Fruit fly (Drosophila melanogaster) whole organism, embryonic: ENCODE data around the gene Mlc1.

Experiments
- ATbp ChIP-seq: fragments of 200-800 bp; sonication (Bioruptor generic); optimal IDR thresholded peaks from 2 replicates; lab custom pipeline; 2017; ENCODE audit warnings: missing biosample characterization, mild to moderate bottlenecking, missing genetic modification characterization, missing genetic modification reagents
- B-H1 ChIP-seq: fragments of 200-800 bp; sonication (Bioruptor generic); IDR thresholded peaks from 3 replicates; pipeline ENCODE4 v1.3.6; 2022; ENCODE audit warnings: missing biosample characterization, missing genetic modification characterization
- CG10431 ChIP-seq: fragments of 200-800 bp; sonication (Bioruptor generic); optimal IDR thresholded peaks from 3 replicates; lab custom pipeline; 2018; ENCODE audit warnings: missing biosample characterization, mild to moderate bottlenecking, missing genetic modification characterization
- CG11696 ChIP-seq: fragments of 200-800 bp; sonication (Bioruptor generic); IDR thresholded peaks from 2 replicates; pipeline ENCODE4 v1.3.6; 2022; ENCODE audit warnings: missing biosample characterization, missing genetic modification characterization
- CG12104 ChIP-seq: fragments of 200-800 bp; sonication (Bioruptor generic); optimal IDR thresholded peaks from 3 replicates; lab custom pipeline; 2016; ENCODE audit warnings: missing biosample characterization, missing genetic modification characterization
- CG14441 ChIP-seq: fragments of 200-800 bp; sonication (Bioruptor generic); IDR thresholded peaks from 2 replicates; pipeline ENCODE4 v1.3.6; 2022; ENCODE audit warnings: missing biosample characterization, missing genetic modification characterization
- CG17385 ChIP-seq: fragments of 200-800 bp; sonication (Bioruptor generic); optimal IDR thresholded peaks from 3 replicates; lab custom pipeline; 2018; ENCODE audit warnings: missing biosample characterization, mild to moderate bottlenecking, missing genetic modification characterization
- CG17568 ChIP-seq: fragments of 200-800 bp; sonication (Bioruptor generic); optimal IDR thresholded peaks from 2 replicates; lab custom pipeline; 2018; ENCODE audit warnings: missing biosample characterization, mild to moderate bottlenecking, missing genetic modification characterization, moderate library complexity
- CG2678 ChIP-seq: fragments of 200-800 bp; sonication (Bioruptor generic); optimal IDR thresholded peaks from 3 replicates; lab custom pipeline; 2019; ENCODE audit warnings: missing biosample characterization, mild to moderate bottlenecking, missing genetic modification characterization, moderate library complexity
- CG4854 ChIP-seq: fragments of 200-800 bp; sonication (Bioruptor generic); optimal IDR thresholded peaks from 2 replicates; lab custom pipeline; 2016; ENCODE audit warnings: missing biosample characterization, missing genetic modification characterization, inconsistent platforms
- CG7839 ChIP-seq: fragments of 200-800 bp; sonication (Bioruptor generic); optimal IDR thresholded peaks from 3 replicates; lab custom pipeline; 2018; ENCODE audit warnings: missing biosample characterization, mild to moderate bottlenecking, missing genetic modification characterization, moderate library complexity
- Camta ChIP-seq: fragments of 200-800 bp; sonication (Bioruptor generic); optimal IDR thresholded peaks from 2 replicates; lab custom pipeline; 2016; ENCODE audit warnings: missing biosample characterization, missing genetic modification characterization
- Chrac-16 ChIP-seq: fragments of 200-800 bp; sonication (Bioruptor generic); optimal IDR thresholded peaks from 3 replicates; lab custom pipeline; 2016; ENCODE audit warnings: missing biosample characterization, missing genetic modification characterization
- D19B ChIP-seq: fragments of 200-800 bp; sonication (Bioruptor generic); optimal IDR thresholded peaks from 2 replicates; lab custom pipeline; 2017; ENCODE audit warnings: missing biosample characterization, mild to moderate bottlenecking, missing genetic modification characterization
- Dfd ChIP-seq, 2 experiments: fragments of >200 bp; optimal IDR thresholded peaks; 2 replicates each; lab custom pipeline; 2017; ENCODE audit warnings: missing biosample characterization in 2 of 2, missing genetic modification characterization in 2 of 2
- Dref ChIP-seq: fragments of 200-800 bp; sonication (Bioruptor generic); IDR thresholded peaks from 2 replicates; pipeline ENCODE4 v1.3.6; 2022; ENCODE audit warnings: missing biosample characterization, missing genetic modification characterization
- GATAe ChIP-seq: fragments of 200-800 bp; sonication (Bioruptor generic); conservative IDR thresholded peaks from 2 replicates; pipeline ENCODE4 v1.3.6; 2022; ENCODE audit warnings: missing biosample characterization, missing genetic modification characterization
- H15 ChIP-seq: fragments of 200-800 bp; sonication (Bioruptor generic); IDR thresholded peaks from 3 replicates; pipeline ENCODE4 v1.3.6; 2022; ENCODE audit warnings: missing biosample characterization, missing genetic modification characterization
- HLH4C ChIP-seq: fragments of 200-800 bp; sonication (Bioruptor generic); IDR thresholded peaks from 3 replicates; pipeline ENCODE4 v1.3.6; 2022; ENCODE audit warnings: missing biosample characterization, missing genetic modification characterization; ENCODE audit not compliant: partially characterized antibody
- Hey ChIP-seq: fragments of 200-800 bp; sonication (Bioruptor generic); optimal IDR thresholded peaks from 3 replicates; lab custom pipeline; 2018; ENCODE audit warnings: missing biosample characterization, mild to moderate bottlenecking, missing genetic modification characterization
- Hr3 ChIP-seq: fragments of 200-800 bp; sonication (Bioruptor generic); optimal IDR thresholded peaks from 3 replicates; lab custom pipeline; 2016; ENCODE audit warnings: missing biosample characterization, missing genetic modification characterization
- Hr78 ChIP-seq, 2 experiments: fragments of 200-800 bp in 1 of 2; fragments of >200 bp in 1 of 2; sonication (Bioruptor generic) in 1 of 2; optimal IDR thresholded peaks; 2 replicates each; lab custom pipeline; 2017 to 2019; ENCODE audit warnings: missing biosample characterization in 2 of 2, missing genetic modification characterization in 2 of 2, mild to moderate bottlenecking in 1 of 2, moderate library complexity in 1 of 2
- Lpt ChIP-seq: fragments of >200 bp; optimal IDR thresholded peaks from 2 replicates; lab custom pipeline; 2018; ENCODE audit warnings: missing biosample characterization, missing genetic modification characterization
- MBD-R2 ChIP-seq: fragments of 200-800 bp; sonication (Bioruptor generic); IDR thresholded peaks from 2 replicates; pipeline ENCODE4 v1.3.6; 2022; ENCODE audit warnings: missing biosample characterization, missing genetic modification characterization
- Max ChIP-seq: fragments of 200-800 bp; sonication (Bioruptor generic); optimal IDR thresholded peaks from 2 replicates; lab custom pipeline; 2016; ENCODE audit warnings: missing biosample characterization, mild to moderate bottlenecking, missing genetic modification characterization
- Myb ChIP-seq: fragments of 200-800 bp; sonication (Bioruptor generic); optimal IDR thresholded peaks from 2 replicates; lab custom pipeline; 2016; ENCODE audit warnings: missing biosample characterization, missing genetic modification characterization
- NfI ChIP-seq: fragments of 200-800 bp; sonication (Bioruptor generic); optimal IDR thresholded peaks from 3 replicates; lab custom pipeline; 2018; ENCODE audit warnings: missing biosample characterization, mild to moderate bottlenecking, missing genetic modification characterization, moderate library complexity
- Taf1 ChIP-seq: fragments of 200-800 bp; sonication (Bioruptor generic); IDR thresholded peaks from 2 replicates; pipeline ENCODE4 v1.3.6; 2022; ENCODE audit warnings: missing biosample characterization, missing genetic modification characterization
- Trl ChIP-seq, 3 experiments: fragments of >200 bp in 2 of 3; fragments of 200-800 bp in 1 of 3; sonication (Bioruptor generic) in 1 of 3; optimal IDR thresholded peaks; 2 replicates in 1 of 3; 3 replicates in 2 of 3; lab custom pipeline; 2016 to 2017; ENCODE audit warnings: missing biosample characterization in 1 of 3, missing genetic modification characterization in 1 of 3
- ac ChIP-seq: fragments of 200-800 bp; sonication (Bioruptor generic); optimal IDR thresholded peaks from 3 replicates; lab custom pipeline; 2017; ENCODE audit warnings: missing biosample characterization, mild to moderate bottlenecking, missing genetic modification characterization
- ase ChIP-seq: fragments of 200-800 bp; sonication (Bioruptor generic); IDR thresholded peaks from 3 replicates; pipeline ENCODE4 v1.3.6; 2022; ENCODE audit warnings: missing biosample characterization, missing genetic modification characterization
- bab2 ChIP-seq: fragments of 200-800 bp; sonication (Bioruptor generic); optimal IDR thresholded peaks from 2 replicates; lab custom pipeline; 2016; ENCODE audit warnings: missing biosample characterization, missing genetic modification characterization
- chn ChIP-seq: fragments of 200-800 bp; sonication (Bioruptor generic); optimal IDR thresholded peaks from 2 replicates; lab custom pipeline; 2016; ENCODE audit warnings: missing biosample characterization, missing genetic modification characterization
- croc ChIP-seq: fragments of 200-800 bp; sonication (Bioruptor generic); conservative IDR thresholded peaks from 3 replicates; pipeline ENCODE4 v1.3.6; 2022; ENCODE audit warnings: missing biosample characterization, missing genetic modification characterization
- fu2 ChIP-seq: fragments of 200-800 bp; sonication (Bioruptor generic); optimal IDR thresholded peaks from 2 replicates; lab custom pipeline; 2016; ENCODE audit warnings: missing biosample characterization, missing genetic modification characterization
- grau ChIP-seq: fragments of 200-800 bp; optimal IDR thresholded peaks from 3 replicates; lab custom pipeline; 2019; ENCODE audit warnings: missing biosample characterization, mild to moderate bottlenecking, missing genetic modification characterization, moderate library complexity
- inv ChIP-seq: fragments of 200-800 bp; sonication (Bioruptor generic); IDR thresholded peaks from 2 replicates; pipeline ENCODE4 v1.3.6; 2022; ENCODE audit warnings: missing biosample characterization, missing genetic modification characterization; ENCODE audit not compliant: partially characterized antibody
- jigr1 ChIP-seq: fragments of 200-800 bp; sonication (Bioruptor generic); IDR thresholded peaks from 3 replicates; pipeline ENCODE4 v1.3.6; 2022; ENCODE audit warnings: missing biosample characterization, missing genetic modification characterization
- kah ChIP-seq: fragments of 200-800 bp; sonication (Bioruptor generic); optimal IDR thresholded peaks from 2 replicates; lab custom pipeline; 2018; ENCODE audit warnings: missing biosample characterization, mild to moderate bottlenecking, missing genetic modification characterization
- lab ChIP-seq: fragments of 200-800 bp; sonication (Bioruptor generic); optimal IDR thresholded peaks from 3 replicates; lab custom pipeline; 2017; ENCODE audit warnings: missing biosample characterization, missing genetic modification characterization, mild to moderate bottlenecking, moderate library complexity, missing genetic modification reagents
- lola ChIP-seq, 3 experiments: fragments of >200 bp in 2 of 3; fragments of 200-800 bp in 1 of 3; sonication (Bioruptor generic) in 1 of 3; optimal IDR thresholded peaks; 2 replicates each; lab custom pipeline; 2017 to 2019; ENCODE audit warnings: missing biosample characterization in 3 of 3, missing genetic modification characterization in 3 of 3, mild to moderate bottlenecking in 1 of 3, moderate library complexity in 1 of 3
- mld ChIP-seq: fragments of 200-800 bp; sonication (Bioruptor generic); IDR thresholded peaks from 3 replicates; pipeline ENCODE4 v1.3.6; 2022; ENCODE audit warnings: missing biosample characterization, missing genetic modification characterization; ENCODE audit not compliant: partially characterized antibody
- peb ChIP-seq: fragments of 200-800 bp; sonication (Bioruptor generic); IDR thresholded peaks from 2 replicates; pipeline ENCODE4 v1.3.6; 2022; ENCODE audit warnings: missing biosample characterization, missing genetic modification characterization
- sc ChIP-seq, 3 experiments: fragments of >200 bp in 2 of 3; fragments of 200-800 bp in 1 of 3; sonication (Bioruptor generic) in 1 of 3; optimal IDR thresholded peaks; 2 replicates in 2 of 3; 3 replicates in 1 of 3; lab custom pipeline; 2017; ENCODE audit warnings: mild to moderate bottlenecking in 1 of 3, missing biosample characterization in 1 of 3, missing genetic modification characterization in 1 of 3, missing genetic modification reagents in 1 of 3
- schlank ChIP-seq: fragments of 200-800 bp; sonication (Bioruptor generic); optimal IDR thresholded peaks from 2 replicates; lab custom pipeline; 2018; ENCODE audit warnings: missing biosample characterization, mild to moderate bottlenecking, missing genetic modification characterization
- sd ChIP-seq: fragments of 200-800 bp; sonication (Bioruptor generic); optimal IDR thresholded peaks from 3 replicates; lab custom pipeline; 2018; ENCODE audit warnings: missing biosample characterization, mild to moderate bottlenecking, missing genetic modification characterization, moderate library complexity
- tx ChIP-seq: fragments of 200-800 bp; sonication (Bioruptor generic); optimal IDR thresholded peaks from 2 replicates; lab custom pipeline; 2016; ENCODE audit warnings: missing biosample characterization, missing genetic modification characterization
- zfh1 ChIP-seq: fragments of 200-800 bp; sonication (Bioruptor generic); IDR thresholded peaks from 3 replicates; pipeline ENCODE4 v1.3.6; 2022; ENCODE audit warnings: missing biosample characterization, missing genetic modification characterization

Gene Mlc1

dm6 chr3R:27607218-27607929, 52.6 kb downstream of the Mlc1 start, which contains the start of the genes dsd and Tusp (continued):
- TF ChIP-seq chn (GFP tag; lab: Kevin White, UChicago) = peak; percentile 85
- TF ChIP-seq Trl (optimal IDR thresholded peaks at IDR 0.05; lab: Kevin White, UChicago) = no peak
- TF ChIP-seq Trl (GFP tag; optimal IDR thresholded peaks at IDR 0.05; lab: Kevin White, UChicago) = peak; percentile 81
- peak; percentile 72 for TF ChIP-seq grau (tag; lab: Kevin White, UChicago)
- peak; percentile 66 for TF ChIP-seq Max (GFP tag; lab: Kevin White, UChicago)
- TF ChIP-seq Taf1 (GFP tag; lab: Robert Waterston, UW) = peak; percentile 25; the same call in 1 of the 2 replicates
- peak; percentile 43 for TF ChIP-seq schlank (tag; lab: Kevin White, UChicago)
- TF ChIP-seq CG10431 (GFP tag; lab: Kevin White, UChicago) = peak; percentile 53
- no peak for TF ChIP-seq Hey
- peak; percentile 52 for TF ChIP-seq CG17385 (GFP tag; lab: Kevin White, UChicago)
- TF ChIP-seq Lpt (GFP tag; lab: Kevin White, UChicago) = no peak
- peak; percentile 69 for TF ChIP-seq CG14441 (GFP tag; lab: Robert Waterston, UW)
- TF ChIP-seq ATbp = peak; percentile 36
- peak; percentile 38; the same call in 1 of the 3 replicates for TF ChIP-seq croc
- TF ChIP-seq GATAe (GFP tag; lab: Robert Waterston, UW) = no peak
- TF ChIP-seq H15 (GFP tag; lab: Robert Waterston, UW) = peak; percentile 63
- TF ChIP-seq Dref (GFP tag; lab: Robert Waterston, UW) = peak; percentile 65
- no peak for TF ChIP-seq Dfd (GFP tag; optimal IDR thresholded peaks at IDR 0.05; lab: Kevin White, UChicago)
- TF ChIP-seq jigr1 (GFP tag; lab: Robert Waterston, UW) = no peak
- TF ChIP-seq CG12104 (GFP tag; lab: Kevin White, UChicago) = peak; percentile 72
- TF ChIP-seq HLH4C (GFP tag; lab: Robert Waterston, UW) = peak; percentile 57; the same call in 2 of the 3 replicates
- peak; percentile 20; the same call in 2 of the 3 replicates for TF ChIP-seq B-H1
- peak; percentile 88 for TF ChIP-seq MBD-R2 (GFP tag; lab: Robert Waterston, UW)
- peak; percentile 48 for TF ChIP-seq CG4854 (GFP tag; lab: Kevin White, UChicago)
- no peak for TF ChIP-seq sc (optimal IDR thresholded peaks at IDR 0.05; lab: Kevin White, UChicago)
- TF ChIP-seq sc (GFP tag; optimal IDR thresholded peaks at IDR 0.05; lab: Kevin White, UChicago) = peak; percentile 25
- peak; percentile 63 for TF ChIP-seq Myb
- peak in 1 of 3 experiments; percentile 63 for TF ChIP-seq lola (GFP tag; optimal IDR thresholded peaks at IDR 0.05; lab: Kevin White, UChicago)
- peak; percentile 78 for TF ChIP-seq zfh1 (GFP tag; lab: Robert Waterston, UW)
- TF ChIP-seq lab (GFP tag; lab: Kevin White, UChicago) = peak; percentile 84
- peak; percentile 45 for TF ChIP-seq kah (GFP tag; lab: Kevin White, UChicago)
- peak; percentile 62 for TF ChIP-seq inv
- peak; percentile 87 for TF ChIP-seq Hr3
- peak; percentile 69 for TF ChIP-seq CG2678 (tag; lab: Kevin White, UChicago)
- peak; percentile 66 for TF ChIP-seq tx (GFP tag; lab: Kevin White, UChicago)
- peak; percentile 61; the same call in 1 of the 3 replicates for TF ChIP-seq ase (GFP tag; lab: Robert Waterston, UW)
- peak; percentile 81 for TF ChIP-seq Chrac-16
- no peak for TF ChIP-seq peb
- TF ChIP-seq D19B (GFP tag; lab: Kevin White, UChicago) = peak; percentile 12
- no peak for TF ChIP-seq CG11696 (GFP tag; lab: Robert Waterston, UW)
- TF ChIP-seq ac (GFP tag; lab: Kevin White, UChicago) = no peak
- TF ChIP-seq CG7839 (tag; lab: Kevin White, UChicago) = peak; percentile 76
- TF ChIP-seq mld (GFP tag; lab: Robert Waterston, UW) = no peak
- TF ChIP-seq CG17568 = peak; percentile 0
- peak; percentile 81 for TF ChIP-seq NfI
- no peak for TF ChIP-seq Hr78 (GFP tag; optimal IDR thresholded peaks at IDR 0.05; lab: Kevin White, UChicago)
- peak; percentile 69 for TF ChIP-seq bab2 (GFP tag; lab: Kevin White, UChicago)
- peak; percentile 71 for TF ChIP-seq fu2
- no peak for TF ChIP-seq sd (tag; lab: Kevin White, UChicago)
- TF ChIP-seq Camta (GFP tag; lab: Kevin White, UChicago) = peak; percentile 7
